Worm (Caenorhabditis elegans) whole organism, L2 larva: ENCODE data around the gene catp-8.

Experiments
- C34F6.9 ChIP-seq: fragments of 150-350 bp; optimal IDR thresholded peaks from 2 replicates; lab custom pipeline; 2014; ENCODE audit warnings: missing biosample characterization, missing genetic modification characterization
- F13H6.1 ChIP-seq: sonication (generic microtip); optimal IDR thresholded peaks from 2 replicates; lab custom pipeline; 2016; ENCODE audit warnings: missing genetic modification characterization, missing compliant biosample characterization
- R02D3.7 ChIP-seq: fragments of 150-350 bp; optimal IDR thresholded peaks from 2 replicates; lab custom pipeline; 2014; ENCODE audit warnings: missing biosample characterization, missing genetic modification characterization
- Y55F3AM.14 ChIP-seq: fragments of 200-800 bp; sonication (Bioruptor generic); optimal IDR thresholded peaks from 2 replicates; lab custom pipeline; 2018; ENCODE audit warnings: mild to moderate bottlenecking, missing genetic modification characterization, missing compliant biosample characterization
- alr-1 ChIP-seq: fragments of 150-350 bp; optimal IDR thresholded peaks from 2 replicates; lab custom pipeline; 2014; ENCODE audit warnings: missing biosample characterization, missing genetic modification characterization
- aly-2 ChIP-seq: fragments of 150-350 bp; optimal IDR thresholded peaks from 2 replicates; lab custom pipeline; 2014; ENCODE audit warnings: missing biosample characterization, missing genetic modification characterization
- ama-1 ChIP-seq: fragments of 150-350 bp; optimal IDR thresholded peaks from 2 replicates; lab custom pipeline; 2018; ENCODE audit warnings: inconsistent platforms
- blmp-1 ChIP-seq: sonication (generic microtip); optimal IDR thresholded peaks from 2 replicates; lab custom pipeline; 2017; ENCODE audit warnings: missing genetic modification characterization, mild to moderate bottlenecking, missing compliant biosample characterization, antibody characterized with exemption, moderate library complexity; ENCODE audit not compliant: insufficient read depth
- ceh-16 ChIP-seq: fragments of 150-350 bp; optimal IDR thresholded peaks from 2 replicates; lab custom pipeline; 2014; ENCODE audit warnings: missing biosample characterization, missing genetic modification characterization
- ceh-82 ChIP-seq: fragments of 150-350 bp; optimal IDR thresholded peaks from 2 replicates; lab custom pipeline; 2014; ENCODE audit warnings: missing biosample characterization, missing genetic modification characterization
- crh-2 ChIP-seq: sonication (generic microtip); optimal IDR thresholded peaks from 2 replicates; lab custom pipeline; 2017; ENCODE audit warnings: missing biosample characterization, missing genetic modification characterization
- dmd-4 ChIP-seq: sonication (generic microtip); optimal IDR thresholded peaks from 2 replicates; lab custom pipeline; 2017; ENCODE audit warnings: missing biosample characterization, missing genetic modification characterization
- egl-27 ChIP-seq: sonication (generic microtip); optimal IDR thresholded peaks from 3 replicates; lab custom pipeline; 2017; ENCODE audit warnings: missing biosample characterization, missing genetic modification reagents, missing genetic modification characterization
- elt-1 ChIP-seq: fragments of 150-350 bp; optimal IDR thresholded peaks from 2 replicates; lab custom pipeline; 2014; ENCODE audit warnings: missing biosample characterization, missing genetic modification characterization
- elt-3 ChIP-seq: sonication (generic microtip); optimal IDR thresholded peaks from 2 replicates; lab custom pipeline; 2017; ENCODE audit warnings: missing biosample characterization, missing genetic modification characterization
- fos-1 ChIP-seq: fragments of 150-350 bp; optimal IDR thresholded peaks from 2 replicates; lab custom pipeline; 2014; ENCODE audit warnings: missing biosample characterization, missing genetic modification characterization
- gmeb-1 ChIP-seq: fragments of 150-350 bp; optimal IDR thresholded peaks from 2 replicates; lab custom pipeline; 2014; ENCODE audit warnings: missing biosample characterization, missing genetic modification characterization
- lin-11 ChIP-seq: fragments of 150-350 bp; sonication (generic microtip); optimal IDR thresholded peaks from 2 replicates; lab custom pipeline; 2014; ENCODE audit warnings: missing biosample characterization, missing genetic modification characterization, inconsistent platforms, mixed read lengths
- lin-13 ChIP-seq: fragments of 150-350 bp; optimal IDR thresholded peaks from 2 replicates; lab custom pipeline; 2014; ENCODE audit warnings: missing biosample characterization, missing genetic modification reagents, missing genetic modification characterization
- lsy-2 ChIP-seq, 2 experiments: fragments of 150-350 bp in 1 of 2; sonication (generic microtip) in 1 of 2; optimal IDR thresholded peaks; 2 replicates each; lab custom pipeline; 2014 to 2017; ENCODE audit warnings: missing biosample characterization in 2 of 2, missing genetic modification characterization in 2 of 2
- mbf-1 ChIP-seq: sonication (generic microtip); optimal IDR thresholded peaks from 2 replicates; lab custom pipeline; 2017; ENCODE audit warnings: missing biosample characterization, missing genetic modification characterization
- mdl-1 ChIP-seq, 2 experiments: fragments of 150-350 bp in 1 of 2; sonication (generic microtip) in 1 of 2; optimal IDR thresholded peaks; 2 replicates each; lab custom pipeline; 2017; ENCODE audit warnings: missing biosample characterization in 2 of 2, missing genetic modification characterization in 2 of 2
- nhr-11 ChIP-seq: fragments of 150-350 bp; optimal IDR thresholded peaks from 2 replicates; lab custom pipeline; 2014; ENCODE audit warnings: missing biosample characterization, missing genetic modification characterization
- nhr-129 ChIP-seq: fragments of 150-350 bp; optimal IDR thresholded peaks from 2 replicates; lab custom pipeline; 2014; ENCODE audit warnings: missing biosample characterization, missing genetic modification characterization
- nhr-21 ChIP-seq: fragments of 150-350 bp; optimal IDR thresholded peaks from 2 replicates; lab custom pipeline; 2014; ENCODE audit warnings: missing biosample characterization, missing genetic modification characterization
- nhr-23 ChIP-seq: fragments of 150-350 bp; optimal IDR thresholded peaks from 2 replicates; lab custom pipeline; 2014; ENCODE audit warnings: missing biosample characterization, missing genetic modification reagents, missing genetic modification characterization
- nhr-237 ChIP-seq: fragments of 150-350 bp; optimal IDR thresholded peaks from 2 replicates; lab custom pipeline; 2014; ENCODE audit warnings: missing biosample characterization, missing genetic modification characterization
- nhr-25 ChIP-seq: fragments of 150-350 bp; sonication (generic microtip); optimal IDR thresholded peaks from 3 replicates; lab custom pipeline; 2014; ENCODE audit warnings: missing biosample characterization, missing genetic modification characterization
- nhr-6 ChIP-seq: fragments of 150-350 bp; optimal IDR thresholded peaks from 2 replicates; lab custom pipeline; 2014; ENCODE audit warnings: missing biosample characterization, missing genetic modification characterization
- nhr-77 ChIP-seq: fragments of 150-350 bp; optimal IDR thresholded peaks from 2 replicates; lab custom pipeline; 2014; ENCODE audit warnings: missing biosample characterization, missing genetic modification characterization
- peb-1 ChIP-seq: fragments of 150-350 bp; optimal IDR thresholded peaks from 2 replicates; lab custom pipeline; 2014; ENCODE audit warnings: missing biosample characterization, missing genetic modification characterization
- sem-4 ChIP-seq: fragments of 150-350 bp; optimal IDR thresholded peaks from 2 replicates; lab custom pipeline; 2014; ENCODE audit warnings: missing biosample characterization, missing genetic modification reagents, missing genetic modification characterization
- skn-1 ChIP-seq: sonication (generic microtip); optimal IDR thresholded peaks from 2 replicates; lab custom pipeline; 2017; ENCODE audit warnings: missing biosample characterization, missing genetic modification characterization
- sma-3 ChIP-seq: sonication (generic microtip); optimal IDR thresholded peaks from 2 replicates; lab custom pipeline; 2016; ENCODE audit warnings: missing genetic modification reagents, missing genetic modification characterization, missing compliant biosample characterization
- sma-9 ChIP-seq, 2 experiments: fragments of 150-350 bp in 1 of 2; sonication (generic microtip) in 1 of 2; optimal IDR thresholded peaks; 2 replicates each; lab custom pipeline; 2014 to 2016; ENCODE audit warnings: missing genetic modification characterization in 2 of 2, mild to moderate bottlenecking in 1 of 2, missing biosample characterization in 1 of 2, missing compliant biosample characterization in 1 of 2, missing genetic modification reagents in 1 of 2, moderate library complexity in 1 of 2
- snpc-4 ChIP-seq: fragments of 150-350 bp; optimal IDR thresholded peaks from 2 replicates; lab custom pipeline; 2014; ENCODE audit warnings: missing biosample characterization, missing genetic modification characterization
- unc-39 ChIP-seq: fragments of 150-350 bp; optimal IDR thresholded peaks from 2 replicates; lab custom pipeline; 2014; ENCODE audit warnings: missing biosample characterization, missing genetic modification characterization
- unc-55 ChIP-seq: fragments of 150-350 bp; sonication (generic microtip); optimal IDR thresholded peaks from 3 replicates; lab custom pipeline; 2014; ENCODE audit warnings: missing biosample characterization, missing genetic modification reagents, missing genetic modification characterization
- unc-62 ChIP-seq: fragments of 150-350 bp; optimal IDR thresholded peaks from 2 replicates; lab custom pipeline; 2014; ENCODE audit warnings: missing biosample characterization, missing genetic modification reagents, missing genetic modification characterization
- zag-1 ChIP-seq: fragments of 150-350 bp; optimal IDR thresholded peaks from 2 replicates; lab custom pipeline; 2014; ENCODE audit warnings: missing biosample characterization, missing genetic modification characterization
- ztf-1 ChIP-seq: fragments of 200-800 bp; sonication (Bioruptor generic); conservative IDR thresholded peaks from 2 replicates; pipeline ENCODE4 v1.3.6; 2022; ENCODE audit warnings: missing genetic modification characterization, missing compliant biosample characterization
- ztf-4 ChIP-seq: fragments of 150-350 bp; optimal IDR thresholded peaks from 2 replicates; lab custom pipeline; 2014; ENCODE audit warnings: missing biosample characterization, missing genetic modification characterization

The catp-8 gene

DNA sequence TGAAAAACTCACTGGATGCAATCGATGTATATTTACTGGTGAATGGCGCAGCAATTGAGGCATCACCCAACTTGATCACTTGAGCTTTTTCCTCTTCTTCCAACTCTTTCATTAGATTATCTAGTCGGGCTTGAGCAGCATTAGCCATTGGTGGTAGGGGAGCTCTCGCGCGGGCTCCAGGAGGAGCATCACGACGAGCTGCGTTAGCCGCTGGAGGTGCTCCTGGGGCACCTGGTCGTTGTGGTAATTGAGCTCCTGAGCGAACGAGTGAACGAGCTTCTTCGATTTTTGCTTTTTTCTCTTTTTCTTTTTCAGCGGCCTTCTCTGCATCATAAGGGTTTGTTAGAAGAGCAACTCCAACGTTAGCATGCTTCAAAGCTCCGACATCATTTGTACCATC is 4.0 kb downstream of the catp-8 start:
- TF ChIP-seq Y55F3AM.14 (GFP tag; lab: Kevin White, UChicago) (no peak), R02D3.7 (tag; lab: Kevin White, UChicago) (no peak), crh-2 (tag; lab: Kevin White, UChicago) (no peak), nhr-237 (tag; lab: Kevin White, UChicago) (no peak), blmp-1 (no peak), sma-9 (GFP tag; optimal IDR thresholded peaks at IDR 0.05; lab: Kevin White, UChicago) (no peak), sma-9 (tag; optimal IDR thresholded peaks at IDR 0.05; lab: Kevin White, UChicago) (no peak), mdl-1 (tag; optimal IDR thresholded peaks at IDR 0.05; lab: Kevin White, UChicago) (no peak), lsy-2 (tag; optimal IDR thresholded peaks at IDR 0.05; lab: Kevin White, UChicago) (no peak), egl-27 (tag; lab: Kevin White, UChicago) (no peak), unc-39 (tag; lab: Kevin White, UChicago) (no peak), gmeb-1 (tag; lab: Kevin White, UChicago) (no peak), ceh-16 (tag; lab: Kevin White, UChicago) (no peak), nhr-77 (tag; lab: Kevin White, UChicago) (no peak), peb-1 (tag; lab: Kevin White, UChicago) (no peak), C34F6.9 (tag; lab: Kevin White, UChicago) (no peak), aly-2 (tag; lab: Kevin White, UChicago) (no peak)

DNA sequence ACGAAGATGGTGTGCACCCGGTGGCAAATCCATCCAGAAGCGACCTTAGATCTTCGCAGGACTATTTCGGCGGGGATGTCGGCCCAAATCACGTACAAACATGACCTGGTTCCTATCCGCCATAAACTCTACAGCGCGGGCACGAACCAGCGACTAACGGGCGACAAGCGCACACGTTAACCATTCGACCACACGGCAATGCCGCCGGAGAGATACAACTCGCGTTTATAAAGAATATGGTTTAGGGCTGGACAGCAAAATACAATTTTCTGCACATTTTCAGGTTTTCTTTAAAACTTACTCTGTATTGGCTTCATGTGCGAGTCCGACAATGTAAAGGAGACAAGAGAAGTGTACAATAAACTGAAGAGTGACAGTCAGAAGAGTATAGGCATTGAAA is 5.0 kb downstream of the catp-8 start:
- TF ChIP-seq ama-1 (lab: Kevin White, UChicago): peak; percentile 61
- no peak for TF ChIP-seq R02D3.7 (tag; lab: Kevin White, UChicago)
- TF ChIP-seq lin-13 (GFP tag; lab: Kevin White, UChicago): peak; percentile 71
- TF ChIP-seq sma-9 (GFP tag; optimal IDR thresholded peaks at IDR 0.05; lab: Kevin White, UChicago): peak; percentile 86
- no peak for TF ChIP-seq sma-9 (tag; optimal IDR thresholded peaks at IDR 0.05; lab: Kevin White, UChicago)
- no peak for TF ChIP-seq skn-1
- no peak for TF ChIP-seq mbf-1 (tag; lab: Kevin White, UChicago)
- TF ChIP-seq blmp-1: no peak
- no peak for TF ChIP-seq elt-1 (tag; lab: Kevin White, UChicago)
- no peak for TF ChIP-seq nhr-6 (tag; lab: Kevin White, UChicago)
- TF ChIP-seq peb-1 (tag; lab: Kevin White, UChicago): no peak
- TF ChIP-seq alr-1 (tag; lab: Kevin White, UChicago): no peak
- peak; percentile 60 for TF ChIP-seq F13H6.1 (tag; lab: Kevin White, UChicago)
- peak; percentile 74 for TF ChIP-seq sma-3 (GFP tag; lab: Kevin White, UChicago)
- peak; percentile 38 for TF ChIP-seq lin-11 (tag; lab: Kevin White, UChicago)
- TF ChIP-seq nhr-129 (tag; lab: Kevin White, UChicago): peak; percentile 79
- peak; percentile 40 for TF ChIP-seq snpc-4 (tag; lab: Kevin White, UChicago)
- TF ChIP-seq nhr-23 (tag; lab: Kevin White, UChicago): peak; percentile 12
- TF ChIP-seq nhr-11 (tag; lab: Kevin White, UChicago): peak; percentile 17
- TF ChIP-seq lsy-2 (tag; optimal IDR thresholded peaks at IDR 0.05; lab: Kevin White, UChicago): peak; percentile 32 to 56
- TF ChIP-seq unc-62 (GFP tag; lab: Kevin White, UChicago): no peak
- no peak for TF ChIP-seq sem-4
- peak; percentile 54 for TF ChIP-seq egl-27 (tag; lab: Kevin White, UChicago)
- TF ChIP-seq ceh-16 (tag; lab: Kevin White, UChicago): peak; percentile 25
- no peak for TF ChIP-seq aly-2 (tag; lab: Kevin White, UChicago)
- peak; percentile 17 for TF ChIP-seq nhr-77 (tag; lab: Kevin White, UChicago)
- TF ChIP-seq nhr-21: peak; percentile 50
- TF ChIP-seq fos-1 (tag; lab: Kevin White, UChicago): peak; percentile 21
- peak; percentile 28 for TF ChIP-seq crh-2 (tag; lab: Kevin White, UChicago)
- TF ChIP-seq zag-1: peak; percentile 46
- peak; percentile 54 for TF ChIP-seq gmeb-1 (tag; lab: Kevin White, UChicago)
- TF ChIP-seq ceh-82 (tag; lab: Kevin White, UChicago): no peak
- TF ChIP-seq nhr-25: peak; percentile 65
- peak; percentile 70 for TF ChIP-seq C34F6.9 (tag; lab: Kevin White, UChicago)
- no peak for TF ChIP-seq elt-3 (tag; lab: Kevin White, UChicago)
- no peak for TF ChIP-seq dmd-4 (tag; lab: Kevin White, UChicago)
- no peak for TF ChIP-seq mdl-1 (tag; optimal IDR thresholded peaks at IDR 0.05; lab: Kevin White, UChicago)
- TF ChIP-seq ztf-1 (GFP tag; lab: Robert Waterston, UW): no peak
- TF ChIP-seq Y55F3AM.14 (GFP tag; lab: Kevin White, UChicago): peak; percentile 77
- TF ChIP-seq unc-55 (GFP tag; lab: Kevin White, UChicago): peak; percentile 38
- TF ChIP-seq nhr-237 (tag; lab: Kevin White, UChicago): no peak
- peak; percentile 68 for TF ChIP-seq ztf-4 (tag; lab: Kevin White, UChicago)
